Worm (Caenorhabditis elegans): Measurements from ENCODE around the gene H10E21.4.

Gene H10E21.4

DNA sequence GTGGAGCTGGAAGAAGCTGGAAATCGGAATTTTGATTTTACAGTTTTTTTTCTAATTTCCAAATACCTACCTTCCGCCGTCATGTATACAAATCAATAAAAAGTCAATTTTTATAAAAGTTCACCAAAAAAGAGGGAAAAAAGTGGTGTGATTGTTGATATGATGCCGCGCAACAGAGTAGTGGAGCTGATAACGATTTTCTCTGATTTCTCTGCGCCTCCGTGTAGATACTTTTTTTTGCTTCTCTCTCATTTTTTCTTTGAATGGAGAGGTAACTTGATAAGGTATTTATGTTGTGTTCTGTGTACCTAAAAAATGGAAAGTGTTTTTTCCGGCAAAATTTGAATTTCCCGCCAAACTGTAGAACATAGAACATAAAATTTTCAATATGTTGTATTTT, 4.8 kb downstream of the H10E21.4 start, which contains the start of gene nhr-80:
Gene nhr-80 (minus strand): TSS at position 199 of the 400 bp plus-strand sequence.
- TF ChIP-seq flt-1 (GFP tag; IDR thresholded peaks at IDR 0.05): no peak
- no peak for TF ChIP-seq tab-1 (GFP tag; IDR thresholded peaks at IDR 0.05)
- no peak for TF ChIP-seq T22C8.4 (GFP tag; IDR thresholded peaks at IDR 0.05)
- TF ChIP-seq ztf-23 (GFP tag; IDR thresholded peaks at IDR 0.05): no peak
- no peak for TF ChIP-seq med-1 (GFP tag; optimal IDR thresholded peaks at IDR 0.05; ENCODE audit: insufficient read depth)

DNA sequence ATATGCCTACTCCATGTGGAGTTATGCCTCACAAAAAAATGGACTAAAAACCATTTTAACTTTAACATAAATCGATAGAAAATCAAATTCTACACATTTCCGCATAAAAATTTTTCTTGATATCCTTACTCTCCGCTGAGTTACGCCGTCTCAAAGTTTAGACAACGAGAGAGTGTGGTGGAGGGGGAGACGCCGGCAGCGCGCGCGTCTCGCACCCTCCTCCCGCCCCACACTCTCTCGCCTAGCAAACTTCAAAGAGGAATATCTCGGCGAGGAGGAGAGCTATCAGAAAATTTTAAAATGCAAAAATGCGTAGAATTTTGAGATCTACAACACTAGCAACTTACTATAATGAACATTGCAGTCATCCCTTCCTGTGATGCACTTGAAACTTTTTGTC, 5.3 kb downstream of the H10E21.4 start:
- TF ChIP-seq cog-1 (tag; optimal IDR thresholded peaks at IDR 0.05) (no peak), flt-1 (GFP tag; IDR thresholded peaks at IDR 0.05) (no peak), med-1 (GFP tag; optimal IDR thresholded peaks at IDR 0.05; ENCODE audit: insufficient read depth) (no peak), T22C8.4 (GFP tag; IDR thresholded peaks at IDR 0.05) (no peak), ztf-23 (GFP tag; IDR thresholded peaks at IDR 0.05) (no peak), ztf-29 (GFP tag; IDR thresholded peaks at IDR 0.05) (no peak), ref-1 (GFP tag; conservative IDR thresholded peaks at IDR 0.05) (no peak), klf-2 (GFP tag; conservative IDR thresholded peaks at IDR 0.05) (no peak), tab-1 (GFP tag; IDR thresholded peaks at IDR 0.05) (no peak)

DNA sequence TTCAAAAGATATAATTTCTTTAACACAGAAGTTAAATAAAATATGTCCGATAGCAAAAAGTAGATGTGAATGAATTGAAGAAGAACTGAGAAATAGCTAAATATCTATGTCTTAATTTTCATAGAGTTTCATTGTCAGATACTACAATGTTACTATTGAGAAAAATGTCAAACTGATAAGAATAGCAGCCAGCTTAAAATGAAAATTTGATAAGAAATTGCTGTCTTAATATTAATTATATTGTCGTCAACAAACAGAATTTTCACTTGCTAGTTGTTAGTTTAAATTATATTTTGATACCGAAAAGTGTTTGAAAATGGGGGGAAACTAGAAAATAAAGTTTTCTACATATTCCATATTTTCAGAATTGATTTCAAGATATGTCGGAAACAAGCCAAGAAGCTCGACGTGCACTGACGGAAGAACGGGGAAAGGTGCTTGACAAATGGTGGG, 16.5 kb downstream of the H10E21.4 start, which contains the start of the genes fbxa-6, cTel54X.2 and npr-30:
Gene fbxa-6 (minus strand): TSS at position 179 of the 453 bp plus-strand sequence.
Gene cTel54X.2 (plus strand): TSS at position 360 of the 453 bp plus-strand sequence.
Gene npr-30 (plus strand): TSS at position 403 of the 453 bp plus-strand sequence.
- TF ChIP-seq flt-1 (GFP tag; IDR thresholded peaks at IDR 0.05) (no peak), klf-2 (GFP tag; conservative IDR thresholded peaks at IDR 0.05) (no peak), tab-1 (GFP tag; IDR thresholded peaks at IDR 0.05) (no peak), ref-1 (GFP tag; conservative IDR thresholded peaks at IDR 0.05) (no peak), med-1 (GFP tag; optimal IDR thresholded peaks at IDR 0.05; ENCODE audit: insufficient read depth) (no peak), ztf-29 (GFP tag; IDR thresholded peaks at IDR 0.05) (no peak), T22C8.4 (GFP tag; IDR thresholded peaks at IDR 0.05) (no peak), cog-1 (tag; optimal IDR thresholded peaks at IDR 0.05) (no peak), ztf-23 (GFP tag; IDR thresholded peaks at IDR 0.05) (no peak)

Data from whole organism, midembryonic.